Fruit fly (Drosophila melanogaster) whole organism, prepupa: ENCODE results near the gene CG5087.

Experiments used
- Blimp-1 ChIP-seq: fragments of 200-800 bp; sonication (Bioruptor generic); optimal IDR thresholded peaks from 3 replicates; lab custom pipeline; 2017; ENCODE audit warnings: missing biosample characterization, missing genetic modification characterization, mild to moderate bottlenecking, moderate library complexity, missing genetic modification reagents
- CG11762 ChIP-seq: fragments of 200-800 bp; sonication (Bioruptor generic); optimal IDR thresholded peaks from 3 replicates; lab custom pipeline; 2016; ENCODE audit warnings: missing biosample characterization, missing genetic modification characterization; ENCODE audit not compliant: insufficient read depth
- CG11902 ChIP-seq: fragments of 200-800 bp; sonication (Bioruptor generic); optimal IDR thresholded peaks from 3 replicates; lab custom pipeline; 2016; ENCODE audit warnings: missing biosample characterization, missing genetic modification characterization
- CG31627 ChIP-seq: fragments of 200-800 bp; sonication (Bioruptor generic); optimal IDR thresholded peaks from 3 replicates; lab custom pipeline; 2016; ENCODE audit warnings: missing biosample characterization, missing genetic modification characterization
- CG8119 ChIP-seq: fragments of 200-800 bp; sonication (Bioruptor generic); IDR thresholded peaks from 3 replicates; pipeline ENCODE4 v1.3.6; 2022; ENCODE audit warnings: missing biosample characterization, missing genetic modification characterization
- CG8319 ChIP-seq: fragments of 200-800 bp; sonication (Bioruptor generic); optimal IDR thresholded peaks from 3 replicates; lab custom pipeline; 2016; ENCODE audit warnings: missing biosample characterization, missing genetic modification characterization
- Lpt ChIP-seq: fragments of 200-800 bp; sonication (Bioruptor generic); optimal IDR thresholded peaks from 3 replicates; lab custom pipeline; 2016; ENCODE audit warnings: missing biosample characterization, missing genetic modification characterization
- dac ChIP-seq: fragments of 200-800 bp; sonication (Bioruptor generic); optimal IDR thresholded peaks from 2 replicates; lab custom pipeline; 2017; ENCODE audit warnings: missing biosample characterization, mild to moderate bottlenecking, missing genetic modification characterization

DNA sequence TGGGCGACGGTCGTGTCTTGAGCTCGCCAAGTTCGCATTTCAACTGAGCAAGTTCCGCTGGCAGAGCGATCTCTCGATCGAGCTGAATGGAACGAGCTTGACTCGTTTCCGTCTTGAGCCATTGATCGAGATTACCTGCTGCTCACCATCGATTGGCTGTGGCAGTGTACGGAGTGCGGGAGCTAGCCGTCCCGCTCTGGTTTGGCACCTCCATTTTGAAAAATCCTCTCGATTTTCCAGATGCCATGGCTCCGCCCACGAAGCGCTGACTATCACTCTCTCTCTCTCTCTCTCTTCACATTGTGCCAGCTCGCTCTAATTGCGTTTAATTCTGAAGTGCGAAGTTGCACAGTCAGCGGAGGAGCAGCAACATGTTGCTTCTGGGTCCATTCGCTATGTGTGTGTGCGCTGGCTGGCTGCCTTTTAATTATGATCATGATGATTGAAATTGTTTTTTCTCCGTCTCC lies 21.2 kb downstream of the CG5087 start, which contains the start of gene Doc2:
- no peak for TF ChIP-seq Blimp-1 (GFP tag; lab: Kevin White, UChicago)
- TF ChIP-seq CG11762 (GFP tag; lab: Kevin White, UChicago) = no peak
- no peak for TF ChIP-seq dac
- TF ChIP-seq CG8119 (GFP tag; lab: Robert Waterston, UW) = no peak
- no peak for TF ChIP-seq Lpt (GFP tag; lab: Kevin White, UChicago)
- TF ChIP-seq CG31627 (GFP tag; lab: Kevin White, UChicago) = no peak
- no peak for TF ChIP-seq CG8319 (GFP tag; lab: Kevin White, UChicago)
- TF ChIP-seq CG11902 = no peak
